Worm (Caenorhabditis elegans): ENCODE data around the gene srh-59.

DNA sequence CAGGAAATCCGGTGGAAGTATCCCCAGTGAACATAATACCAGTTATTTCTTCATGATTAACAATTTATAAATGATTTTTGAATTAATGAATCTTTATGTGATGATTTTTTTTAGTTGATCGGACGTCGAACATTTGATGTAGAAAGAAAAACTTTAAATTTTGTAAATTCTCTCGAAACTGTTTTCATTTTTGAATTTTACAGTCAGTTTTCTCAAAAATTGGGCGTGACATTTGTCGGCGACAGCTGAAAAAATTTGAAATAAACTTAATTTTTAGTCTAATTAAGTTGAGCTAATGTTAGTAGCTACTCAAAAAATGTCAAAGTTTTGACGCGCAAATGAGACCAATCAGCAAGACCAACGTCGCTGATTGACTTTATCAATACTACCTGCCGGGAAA is 1.6 kb downstream of the srh-59 start, which contains the start of gene srh-60:
- TF ChIP-seq unc-39 (tag; optimal IDR thresholded peaks at IDR 0.05) (no peak), nhr-237 (tag; optimal IDR thresholded peaks at IDR 0.05) (no peak), ztf-1 (GFP tag; conservative IDR thresholded peaks at IDR 0.05) (no peak), lsy-2 (tag; optimal IDR thresholded peaks at IDR 0.05) (no peak), skn-1 (tag; optimal IDR thresholded peaks at IDR 0.05) (no peak), nhr-6 (tag; optimal IDR thresholded peaks at IDR 0.05) (no peak), unc-62 (GFP tag; optimal IDR thresholded peaks at IDR 0.05) (no peak), mdl-1 (tag; optimal IDR thresholded peaks at IDR 0.05) (no peak), peb-1 (tag; optimal IDR thresholded peaks at IDR 0.05) (no peak), elt-1 (tag; optimal IDR thresholded peaks at IDR 0.05) (no peak), nhr-11 (tag; optimal IDR thresholded peaks at IDR 0.05) (no peak), snpc-4 (tag; optimal IDR thresholded peaks at IDR 0.05) (no peak), lin-13 (GFP tag; optimal IDR thresholded peaks at IDR 0.05) (no peak)

All from whole organism, L2 larva.